Worm (Caenorhabditis elegans): ENCODE data around the gene paa-1.

paa-1 gene

DNA sequence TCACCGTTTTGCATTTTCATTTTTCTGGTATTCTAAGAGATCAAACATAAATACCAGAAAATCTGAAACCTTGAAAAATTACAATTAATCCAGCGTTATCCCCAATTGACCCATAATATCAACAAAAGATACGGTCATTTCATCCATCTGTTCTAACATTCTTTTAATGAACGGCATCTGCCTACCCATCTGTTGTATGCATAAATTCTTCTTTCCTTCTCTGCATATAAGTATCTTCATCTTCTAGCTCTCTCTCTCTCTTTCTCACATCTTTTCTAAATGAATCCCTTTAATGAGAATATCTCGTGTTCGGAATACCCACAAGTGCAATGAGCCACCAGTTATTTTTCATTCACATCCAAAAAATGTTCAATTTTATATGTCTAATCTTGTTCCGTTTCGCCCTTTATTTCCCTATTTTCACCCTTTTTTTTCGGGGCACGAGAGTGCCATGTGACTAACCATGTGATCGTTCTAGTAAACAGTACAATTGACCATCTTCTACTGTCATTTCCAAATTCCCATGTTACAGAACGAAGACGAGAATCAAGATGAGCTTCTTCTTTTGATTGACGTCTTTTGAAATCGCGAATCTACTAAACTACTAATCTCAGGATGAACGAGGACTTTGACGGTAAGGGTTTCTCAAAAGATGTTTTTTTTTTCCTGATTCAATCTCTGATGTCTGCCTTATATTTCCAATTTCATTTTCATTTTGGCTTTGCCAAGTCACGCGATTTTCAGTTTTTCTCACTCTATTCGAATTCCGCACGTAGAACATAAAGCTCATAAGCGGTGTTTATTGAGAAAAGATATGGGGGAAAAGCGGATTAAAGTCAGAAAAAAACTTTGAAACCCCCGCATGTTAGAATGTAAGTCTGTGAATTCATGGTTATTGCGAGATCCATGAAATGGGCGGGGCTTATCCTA lies 51.1 kb downstream of the paa-1 start, which contains the start of gene R02F2.1:
R02F2.1 (plus strand) TSS at position 528 of the 930 bp plus-strand sequence.
- TF ChIP-seq klf-2 (GFP tag; conservative IDR thresholded peaks at IDR 0.05) (no peak), med-1 (GFP tag; optimal IDR thresholded peaks at IDR 0.05; ENCODE audit: insufficient read depth) (no peak)

Measured in whole organism, midembryonic.